Worm (Caenorhabditis elegans) whole organism, L4 larva: ENCODE measurements around the gene K07H8.5.

Experiments used
- D1046.2 ChIP-seq: fragments of 200-800 bp; sonication (Bioruptor generic); IDR thresholded peaks from 2 replicates; pipeline ENCODE4 v1.3.6; 2022; ENCODE audit warnings: missing genetic modification characterization, missing compliant biosample characterization
- F37D6.2 ChIP-seq: sonication (generic microtip); optimal IDR thresholded peaks from 2 replicates; lab custom pipeline; 2016; ENCODE audit warnings: mild to moderate bottlenecking, missing genetic modification characterization, missing compliant biosample characterization
- F44E2.7 ChIP-seq: fragments of 200-800 bp; sonication (Bioruptor generic); IDR thresholded peaks from 2 replicates; pipeline ENCODE4 v2.1.2; 2022; ENCODE audit warnings: missing genetic modification characterization, missing compliant biosample characterization
- T20F7.1 ChIP-seq: fragments of 200-800 bp; sonication (Bioruptor generic); optimal IDR thresholded peaks from 2 replicates; lab custom pipeline; 2018; ENCODE audit warnings: mild to moderate bottlenecking, missing genetic modification characterization, missing compliant biosample characterization
- Y48G9A.11 ChIP-seq: fragments of 200-800 bp; sonication (Bioruptor generic); IDR thresholded peaks from 2 replicates; pipeline ENCODE4 v1.3.6; 2022; ENCODE audit warnings: missing genetic modification reagents, missing genetic modification characterization, missing compliant biosample characterization
- aha-1 ChIP-seq: fragments of 150-350 bp; peaks from one replicate; lab custom pipeline; 2014; ENCODE audit warnings: missing biosample characterization, missing genetic modification characterization
- ceh-20 ChIP-seq: fragments of 200-800 bp; sonication (Bioruptor generic); IDR thresholded peaks from 2 replicates; pipeline ENCODE4 v1.3.6; 2022; ENCODE audit warnings: missing genetic modification reagents, missing genetic modification characterization, missing compliant biosample characterization
- ceh-44 ChIP-seq: fragments of 200-800 bp; sonication (Bioruptor generic); IDR thresholded peaks from 2 replicates; pipeline ENCODE4 v1.3.6; 2022; ENCODE audit warnings: missing genetic modification reagents, missing genetic modification characterization, missing compliant biosample characterization
- ceh-62 ChIP-seq: sonication (generic microtip); optimal IDR thresholded peaks from 2 replicates; lab custom pipeline; 2017; ENCODE audit warnings: missing biosample characterization, missing genetic modification characterization
- daf-16 ChIP-seq, 3 experiments: sonication (generic microtip); optimal IDR thresholded peaks; 2 replicates each; lab custom pipeline; 2016 to 2017; ENCODE audit warnings: missing genetic modification characterization in 3 of 3, missing genetic modification reagents in 3 of 3, mild to moderate bottlenecking in 2 of 3, missing compliant biosample characterization in 2 of 3, missing biosample characterization in 1 of 3, moderate library complexity in 1 of 3
- daf-19 ChIP-seq: fragments of 200-800 bp; sonication (Bioruptor generic); conservative IDR thresholded peaks from 2 replicates; pipeline ENCODE4 v1.3.6; 2022; ENCODE audit warnings: missing genetic modification characterization, missing compliant biosample characterization
- dpl-1 ChIP-seq: fragments of 150-350 bp; optimal IDR thresholded peaks from 2 replicates; lab custom pipeline; 2014; ENCODE audit warnings: missing biosample characterization, missing genetic modification reagents, missing genetic modification characterization
- dve-1 ChIP-seq: sonication (generic microtip); optimal IDR thresholded peaks from 2 replicates; lab custom pipeline; 2017; ENCODE audit warnings: antibody characterized with exemption, mild to moderate bottlenecking, missing genetic modification characterization, missing compliant biosample characterization; ENCODE audit not compliant: insufficient read depth
- hlh-11 ChIP-seq: fragments of 200-800 bp; sonication (Bioruptor generic); optimal IDR thresholded peaks from 2 replicates; lab custom pipeline; 2018; ENCODE audit warnings: mild to moderate bottlenecking, missing genetic modification characterization, missing compliant biosample characterization
- hlh-30 ChIP-seq: sonication (generic microtip); optimal IDR thresholded peaks from 2 replicates; lab custom pipeline; 2017; ENCODE audit warnings: antibody characterized with exemption, mild to moderate bottlenecking, missing genetic modification characterization, missing compliant biosample characterization; ENCODE audit not compliant: insufficient read depth
- hmg-1.1 ChIP-seq: fragments of 200-800 bp; sonication (Bioruptor generic); IDR thresholded peaks from 2 replicates; pipeline ENCODE4 v1.3.6; 2022; ENCODE audit warnings: missing genetic modification reagents, missing genetic modification characterization, missing compliant biosample characterization
- lin-13 ChIP-seq: fragments of 150-350 bp; optimal IDR thresholded peaks from 2 replicates; lab custom pipeline; 2014; ENCODE audit warnings: missing biosample characterization, missing genetic modification reagents, missing genetic modification characterization
- lin-38 ChIP-seq: fragments of 200-800 bp; sonication (Bioruptor generic); IDR thresholded peaks from 2 replicates; pipeline ENCODE4 v1.3.6; 2022; ENCODE audit warnings: missing genetic modification reagents, missing genetic modification characterization, missing compliant biosample characterization
- lsy-2 ChIP-seq, 2 experiments: fragments of 150-350 bp in 1 of 2; sonication (generic microtip) in 1 of 2; optimal IDR thresholded peaks; 2 replicates each; lab custom pipeline; 2014 to 2017; ENCODE audit warnings: missing biosample characterization in 2 of 2, missing genetic modification characterization in 2 of 2
- madf-9 ChIP-seq: fragments of 200-800 bp; sonication (Bioruptor generic); conservative IDR thresholded peaks from 2 replicates; pipeline ENCODE4 v1.3.6; 2022; ENCODE audit warnings: missing genetic modification reagents, missing genetic modification characterization, missing compliant biosample characterization
- mep-1 ChIP-seq: fragments of 150-350 bp; sonication (generic microtip); optimal IDR thresholded peaks from 3 replicates; lab custom pipeline; 2014; ENCODE audit warnings: missing biosample characterization, missing genetic modification characterization
- nhr-102 ChIP-seq: sonication (generic microtip); optimal IDR thresholded peaks from 2 replicates; lab custom pipeline; 2016; ENCODE audit warnings: mild to moderate bottlenecking, missing genetic modification characterization, moderate library complexity, missing compliant biosample characterization
- nhr-111 ChIP-seq: fragments of 200-800 bp; sonication (Bioruptor generic); optimal IDR thresholded peaks from 2 replicates; lab custom pipeline; 2018; ENCODE audit warnings: mild to moderate bottlenecking, missing genetic modification characterization, missing compliant biosample characterization
- nhr-28 ChIP-seq: fragments of 150-350 bp; optimal IDR thresholded peaks from 2 replicates; lab custom pipeline; 2014; ENCODE audit warnings: missing biosample characterization, missing genetic modification characterization
- nhr-42 ChIP-seq: fragments of 200-800 bp; sonication (Bioruptor generic); IDR thresholded peaks from 2 replicates; pipeline ENCODE4 v1.3.6; 2022; ENCODE audit warnings: missing genetic modification characterization, missing compliant biosample characterization
- nhr-48 ChIP-seq: sonication (generic microtip); optimal IDR thresholded peaks from 2 replicates; lab custom pipeline; 2016; ENCODE audit warnings: mild to moderate bottlenecking, missing genetic modification characterization, missing compliant biosample characterization
- nhr-77 ChIP-seq: fragments of 150-350 bp; optimal IDR thresholded peaks from 2 replicates; lab custom pipeline; 2014; ENCODE audit warnings: missing biosample characterization, missing genetic modification characterization
- pqm-1 ChIP-seq: sonication (generic microtip); optimal IDR thresholded peaks from 2 replicates; lab custom pipeline; 2017; ENCODE audit warnings: missing biosample characterization, missing genetic modification characterization
- saeg-2 ChIP-seq: fragments of 200-800 bp; sonication (Bioruptor generic); IDR thresholded peaks from 2 replicates; pipeline ENCODE4 v1.3.6; 2022; ENCODE audit warnings: missing genetic modification reagents, missing genetic modification characterization, missing compliant biosample characterization
- snpc-1.2 ChIP-seq: fragments of 200-800 bp; sonication (Bioruptor generic); IDR thresholded peaks from 2 replicates; pipeline ENCODE4 v1.3.6; 2022; ENCODE audit warnings: missing genetic modification reagents, missing genetic modification characterization, missing compliant biosample characterization
- spr-3 ChIP-seq: fragments of 200-800 bp; sonication (Bioruptor generic); optimal IDR thresholded peaks from 2 replicates; lab custom pipeline; 2018; ENCODE audit warnings: mild to moderate bottlenecking, missing genetic modification characterization, missing compliant biosample characterization
- tra-1 ChIP-seq: fragments of 200-800 bp; sonication (Bioruptor generic); IDR thresholded peaks from 2 replicates; pipeline ENCODE4 v1.3.6; 2022; ENCODE audit warnings: missing genetic modification reagents, missing genetic modification characterization, missing compliant biosample characterization
- zfp-3 ChIP-seq: fragments of 200-800 bp; sonication (Bioruptor generic); conservative IDR thresholded peaks from 2 replicates; pipeline ENCODE4 v1.3.6; 2022; ENCODE audit warnings: missing genetic modification reagents, missing genetic modification characterization, missing compliant biosample characterization
- zip-11 ChIP-seq: fragments of 200-800 bp; sonication (Bioruptor generic); IDR thresholded peaks from 2 replicates; pipeline ENCODE4 v1.3.6; 2022; ENCODE audit warnings: missing genetic modification characterization, missing compliant biosample characterization
- zip-2 ChIP-seq: fragments of 150-350 bp; optimal IDR thresholded peaks from 2 replicates; lab custom pipeline; 2014; ENCODE audit warnings: missing biosample characterization, missing genetic modification characterization
- ztf-7 ChIP-seq: fragments of 150-350 bp; optimal IDR thresholded peaks from 2 replicates; lab custom pipeline; 2014; ENCODE audit warnings: missing biosample characterization, missing genetic modification characterization

The K07H8.5 gene

DNA sequence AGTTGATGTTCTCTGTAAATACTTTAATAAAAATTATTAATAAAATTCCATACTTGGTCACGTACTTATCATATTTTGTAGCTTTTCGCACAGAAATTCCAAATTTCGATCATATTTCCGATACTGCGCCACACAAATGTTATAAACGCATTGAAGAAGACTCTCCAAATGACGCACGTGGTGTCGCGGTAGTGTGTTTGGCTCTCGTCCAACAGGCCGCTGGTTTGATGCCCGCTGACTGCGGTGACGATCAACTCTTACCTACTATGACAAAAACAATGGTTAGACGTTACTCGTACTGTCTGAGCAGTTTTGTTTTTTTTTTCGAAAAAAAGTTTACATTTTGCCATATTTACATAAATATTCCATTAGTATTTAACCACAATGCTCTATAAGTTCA lies 15.3 kb upstream of the K07H8.5 start (continued):
- TF ChIP-seq tra-1 (GFP tag; lab: Robert Waterston, UW) (peak; percentile 83), ceh-20 (GFP tag; lab: Robert Waterston, UW) (peak; percentile 81; the same call in 1 of the 2 replicates), nhr-111 (peak; percentile 55), daf-19 (peak; percentile 93), ceh-62 (tag; lab: Kevin White, UChicago) (no peak), nhr-28 (tag; lab: Kevin White, UChicago) (peak; percentile 24), ztf-7 (tag; lab: Kevin White, UChicago) (no peak), spr-3 (GFP tag; lab: Kevin White, UChicago) (peak; percentile 58), saeg-2 (GFP tag; lab: Robert Waterston, UW) (0 out of 2 replicates have a peak, but pooled peaks have one; percentile 54), nhr-102 (tag; lab: Kevin White, UChicago) (peak; percentile 84), dve-1 (peak; percentile 73), T20F7.1 (GFP tag; lab: Kevin White, UChicago) (peak; percentile 58), nhr-42 (GFP tag; lab: Robert Waterston, UW) (peak; percentile 79; the same call in 1 of the 2 replicates), mep-1 (peak; percentile 84), zip-11 (GFP tag; lab: Robert Waterston, UW) (peak; percentile 79), zip-2 (tag; lab: Kevin White, UChicago) (peak; percentile 25), hlh-11 (tag; lab: Kevin White, UChicago) (peak; percentile 66), D1046.2 (GFP tag; lab: Robert Waterston, UW) (peak; percentile 83; the same call in 1 of the 2 replicates), madf-9 (GFP tag; lab: Robert Waterston, UW) (peak; percentile 60; the same call in 1 of the 2 replicates), snpc-1.2 (GFP tag; lab: Robert Waterston, UW) (peak; percentile 93; the same call in 1 of the 2 replicates), daf-16 (GFP tag; optimal IDR thresholded peaks at IDR 0.05; lab: Kevin White, UChicago) (peak; percentile 37 to 90), daf-16 (tag; optimal IDR thresholded peaks at IDR 0.05; lab: Kevin White, UChicago) (peak; percentile 76), hlh-30 (tag; lab: Kevin White, UChicago) (peak; percentile 77), nhr-48 (tag; lab: Kevin White, UChicago) (peak; percentile 70), F37D6.2 (tag; lab: Kevin White, UChicago) (peak; percentile 33), lin-38 (GFP tag; lab: Robert Waterston, UW) (peak; percentile 83), lsy-2 (tag; optimal IDR thresholded peaks at IDR 0.05; lab: Kevin White, UChicago) (peak in 1 of 2 experiments; percentile 67), nhr-77 (peak; percentile 6), ceh-44 (GFP tag; lab: Robert Waterston, UW) (no peak), hmg-1.1 (GFP tag; lab: Robert Waterston, UW) (peak; percentile 86), dpl-1 (GFP tag; lab: Kevin White, UChicago) (no peak), F44E2.7 (GFP tag; lab: Robert Waterston, UW) (peak; percentile 96), lin-13 (GFP tag; lab: Kevin White, UChicago) (peak; percentile 79)

DNA sequence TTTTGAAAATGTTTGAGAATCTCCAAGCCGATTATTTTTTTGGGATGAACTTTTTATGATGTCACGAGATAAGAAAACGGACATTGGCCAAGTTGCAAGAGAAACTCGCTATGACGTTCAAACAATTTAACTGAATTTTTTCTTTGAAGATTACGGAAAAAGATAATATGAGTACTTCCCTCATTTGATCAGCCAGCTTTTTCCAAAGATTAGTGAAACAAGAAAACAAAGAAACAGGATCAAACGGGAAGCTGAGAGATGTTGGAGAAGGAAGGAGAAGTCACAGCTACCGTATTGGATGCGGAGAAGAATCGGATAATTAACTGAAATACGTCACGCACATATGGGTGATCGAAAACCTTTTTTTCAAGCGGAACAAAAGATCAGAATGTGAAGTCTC lies 13.9 kb upstream of the K07H8.5 start:
- TF ChIP-seq hlh-11 (tag; lab: Kevin White, UChicago) (peak; percentile 59), aha-1 (tag; lab: Kevin White, UChicago) (peak; percentile 90), nhr-48 (tag; lab: Kevin White, UChicago) (peak; percentile 66), nhr-28 (tag; lab: Kevin White, UChicago) (peak; percentile 24), Y48G9A.11 (no peak)

DNA sequence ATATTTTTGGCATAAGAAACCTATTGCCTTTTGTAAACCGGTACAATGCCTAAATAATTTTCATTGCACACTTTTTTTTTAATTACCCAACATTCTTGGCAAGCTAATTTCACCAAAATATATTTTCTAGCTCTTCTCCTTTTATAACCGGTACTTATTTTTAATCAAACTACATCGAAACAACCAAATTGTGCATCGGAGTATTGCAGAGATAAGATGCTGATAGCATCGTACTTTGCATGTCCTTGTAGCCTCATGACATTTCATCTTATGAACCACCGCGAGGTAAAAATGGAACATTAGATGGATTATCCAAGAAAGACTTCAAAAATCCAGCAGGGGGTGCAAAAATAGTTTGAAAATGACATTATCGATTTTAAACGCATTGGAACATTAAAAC lies 12.9 kb upstream of the K07H8.5 start:
- TF ChIP-seq daf-16 (GFP tag; optimal IDR thresholded peaks at IDR 0.05; lab: Kevin White, UChicago) (no peak), daf-16 (tag; optimal IDR thresholded peaks at IDR 0.05; lab: Kevin White, UChicago) (no peak), pqm-1 (tag; lab: Kevin White, UChicago) (peak; percentile 32), nhr-28 (tag; lab: Kevin White, UChicago) (peak; percentile 64), dve-1 (peak; percentile 34), zfp-3 (no peak)
- TF ChIP-seq, all 104 proteins: peak for 3
